Worm (Caenorhabditis elegans) whole organism, L4 larva: ENCODE results near the gene sra-13.

Experiments
- D1046.2 ChIP-seq: fragments of 200-800 bp; sonication (Bioruptor generic); IDR thresholded peaks from 2 replicates; pipeline ENCODE4 v1.3.6; 2022; ENCODE audit warnings: missing genetic modification characterization, missing compliant biosample characterization
- F44E2.7 ChIP-seq: fragments of 200-800 bp; sonication (Bioruptor generic); IDR thresholded peaks from 2 replicates; pipeline ENCODE4 v2.1.2; 2022; ENCODE audit warnings: missing genetic modification characterization, missing compliant biosample characterization
- T20F7.1 ChIP-seq: fragments of 200-800 bp; sonication (Bioruptor generic); optimal IDR thresholded peaks from 2 replicates; lab custom pipeline; 2018; ENCODE audit warnings: mild to moderate bottlenecking, missing genetic modification characterization, missing compliant biosample characterization
- Y48G9A.11 ChIP-seq: fragments of 200-800 bp; sonication (Bioruptor generic); IDR thresholded peaks from 2 replicates; pipeline ENCODE4 v1.3.6; 2022; ENCODE audit warnings: missing genetic modification reagents, missing genetic modification characterization, missing compliant biosample characterization
- Y75B8A.6 ChIP-seq: fragments of 200-800 bp; sonication (Bioruptor generic); IDR thresholded peaks from 2 replicates; pipeline ENCODE4 v1.3.6; 2022; ENCODE audit warnings: missing genetic modification reagents, missing genetic modification characterization, missing compliant biosample characterization
- aha-1 ChIP-seq: fragments of 150-350 bp; peaks from one replicate; lab custom pipeline; 2014; ENCODE audit warnings: missing biosample characterization, missing genetic modification characterization
- ama-1 ChIP-seq: fragments of 150-350 bp; optimal IDR thresholded peaks from 2 replicates; lab custom pipeline; 2014; ENCODE audit warnings: inconsistent platforms, mixed read lengths
- ceh-20 ChIP-seq: fragments of 200-800 bp; sonication (Bioruptor generic); IDR thresholded peaks from 2 replicates; pipeline ENCODE4 v1.3.6; 2022; ENCODE audit warnings: missing genetic modification reagents, missing genetic modification characterization, missing compliant biosample characterization
- ceh-32 ChIP-seq: sonication (generic microtip); optimal IDR thresholded peaks from 2 replicates; lab custom pipeline; 2016; ENCODE audit warnings: mild to moderate bottlenecking, missing genetic modification characterization, missing compliant biosample characterization; ENCODE audit not compliant: poor library complexity
- ceh-62 ChIP-seq: sonication (generic microtip); optimal IDR thresholded peaks from 2 replicates; lab custom pipeline; 2017; ENCODE audit warnings: missing biosample characterization, missing genetic modification characterization
- daf-8 ChIP-seq: fragments of 200-800 bp; sonication (Bioruptor generic); IDR thresholded peaks from 2 replicates; pipeline ENCODE4 v1.3.6; 2022; ENCODE audit warnings: missing genetic modification characterization, missing compliant biosample characterization
- dmd-6 ChIP-seq: fragments of 200-800 bp; sonication (Bioruptor generic); IDR thresholded peaks from 2 replicates; pipeline ENCODE4 v1.3.6; 2022; ENCODE audit warnings: missing genetic modification reagents, missing genetic modification characterization, missing compliant biosample characterization
- dve-1 ChIP-seq: sonication (generic microtip); optimal IDR thresholded peaks from 2 replicates; lab custom pipeline; 2017; ENCODE audit warnings: antibody characterized with exemption, mild to moderate bottlenecking, missing genetic modification characterization, missing compliant biosample characterization; ENCODE audit not compliant: insufficient read depth
- egl-43 ChIP-seq: fragments of 200-800 bp; sonication (Bioruptor generic); IDR thresholded peaks from 2 replicates; pipeline ENCODE4 v1.3.6; 2022; ENCODE audit warnings: missing genetic modification reagents, missing genetic modification characterization, missing compliant biosample characterization
- fos-1 ChIP-seq: fragments of 150-350 bp; optimal IDR thresholded peaks from 2 replicates; lab custom pipeline; 2014; ENCODE audit warnings: missing biosample characterization, missing genetic modification characterization
- hlh-30 ChIP-seq: sonication (generic microtip); optimal IDR thresholded peaks from 2 replicates; lab custom pipeline; 2017; ENCODE audit warnings: antibody characterized with exemption, mild to moderate bottlenecking, missing genetic modification characterization, missing compliant biosample characterization; ENCODE audit not compliant: insufficient read depth
- lim-7 ChIP-seq: fragments of 200-800 bp; sonication (Bioruptor generic); IDR thresholded peaks from 2 replicates; pipeline ENCODE4 v1.3.6; 2022; ENCODE audit warnings: missing genetic modification characterization, missing compliant biosample characterization
- lin-1 ChIP-seq: fragments of 200-800 bp; sonication (Bioruptor generic); IDR thresholded peaks from 2 replicates; pipeline ENCODE4 v1.3.6; 2022; ENCODE audit warnings: missing genetic modification reagents, missing genetic modification characterization, missing compliant biosample characterization
- lin-38 ChIP-seq: fragments of 200-800 bp; sonication (Bioruptor generic); IDR thresholded peaks from 2 replicates; pipeline ENCODE4 v1.3.6; 2022; ENCODE audit warnings: missing genetic modification reagents, missing genetic modification characterization, missing compliant biosample characterization
- lin-39 ChIP-seq: fragments of 150-350 bp; optimal IDR thresholded peaks from 2 replicates; lab custom pipeline; 2014; ENCODE audit warnings: missing biosample characterization, missing genetic modification reagents, missing genetic modification characterization
- lir-3 ChIP-seq: sonication (generic microtip); optimal IDR thresholded peaks from 2 replicates; lab custom pipeline; 2016; ENCODE audit warnings: mild to moderate bottlenecking, missing genetic modification characterization, missing compliant biosample characterization
- lsy-2 ChIP-seq, 2 experiments: fragments of 150-350 bp in 1 of 2; sonication (generic microtip) in 1 of 2; optimal IDR thresholded peaks; 2 replicates each; lab custom pipeline; 2014 to 2017; ENCODE audit warnings: missing biosample characterization in 2 of 2, missing genetic modification characterization in 2 of 2
- madf-5 ChIP-seq, 2 experiments: fragments of 200-800 bp; sonication (Bioruptor generic); IDR thresholded peaks; 2 replicates each; pipeline ENCODE4 v1.3.6; 2022; ENCODE audit warnings: missing compliant biosample characterization in 2 of 2, missing genetic modification characterization in 2 of 2
- nhr-237 ChIP-seq: sonication (generic microtip); optimal IDR thresholded peaks from 2 replicates; lab custom pipeline; 2017; ENCODE audit warnings: missing biosample characterization, missing genetic modification characterization
- nhr-28 ChIP-seq: fragments of 150-350 bp; optimal IDR thresholded peaks from 2 replicates; lab custom pipeline; 2014; ENCODE audit warnings: missing biosample characterization, missing genetic modification characterization
- nhr-42 ChIP-seq: fragments of 200-800 bp; sonication (Bioruptor generic); IDR thresholded peaks from 2 replicates; pipeline ENCODE4 v1.3.6; 2022; ENCODE audit warnings: missing genetic modification characterization, missing compliant biosample characterization
- nhr-76 ChIP-seq: fragments of 150-350 bp; optimal IDR thresholded peaks from 2 replicates; lab custom pipeline; 2014; ENCODE audit warnings: missing biosample characterization, missing genetic modification characterization
- nhr-77 ChIP-seq: fragments of 150-350 bp; optimal IDR thresholded peaks from 2 replicates; lab custom pipeline; 2014; ENCODE audit warnings: missing biosample characterization, missing genetic modification characterization
- pqm-1 ChIP-seq: sonication (generic microtip); optimal IDR thresholded peaks from 2 replicates; lab custom pipeline; 2017; ENCODE audit warnings: missing biosample characterization, missing genetic modification characterization
- rbr-2 ChIP-seq: sonication (generic microtip); optimal IDR thresholded peaks from 2 replicates; lab custom pipeline; 2016; ENCODE audit warnings: missing genotype, missing genetic modification characterization, missing compliant biosample characterization
- sdz-12 ChIP-seq: fragments of 200-800 bp; sonication (Bioruptor generic); optimal IDR thresholded peaks from 2 replicates; lab custom pipeline; 2018; ENCODE audit warnings: mild to moderate bottlenecking, missing genetic modification characterization, missing compliant biosample characterization
- set-16 ChIP-seq: fragments of 200-800 bp; sonication (Bioruptor generic); IDR thresholded peaks from 2 replicates; pipeline ENCODE4 v1.3.6; 2022; ENCODE audit warnings: missing genetic modification reagents, missing genetic modification characterization, missing compliant biosample characterization
- skn-1 ChIP-seq: fragments of 150-350 bp; optimal IDR thresholded peaks from 2 replicates; lab custom pipeline; 2014; ENCODE audit warnings: missing biosample characterization, missing genetic modification characterization
- snpc-4 ChIP-seq: fragments of 150-350 bp; optimal IDR thresholded peaks from 2 replicates; lab custom pipeline; 2014; ENCODE audit warnings: missing biosample characterization, missing genetic modification characterization
- spr-1 ChIP-seq: sonication (generic microtip); optimal IDR thresholded peaks from 2 replicates; lab custom pipeline; 2016; ENCODE audit warnings: mild to moderate bottlenecking, missing genetic modification characterization, missing compliant biosample characterization
- unc-62 ChIP-seq, 3 experiments: fragments of 150-350 bp in 1 of 3; sonication (generic microtip); optimal IDR thresholded peaks in 2 of 3; peaks in 1 of 3; 1 replicate in 1 of 3; 2 replicates in 2 of 3; lab custom pipeline; 2014 to 2017; ENCODE audit warnings: missing biosample characterization in 3 of 3, missing genetic modification characterization in 3 of 3, missing genetic modification reagents in 3 of 3, missing genotype in 1 of 3

The sra-13 gene

ce11 chrII:8399064-8399463 is 8.4 kb upstream of the sra-13 start, which contains the start of gene dod-23:
Gene dod-23 (minus strand): TSS chrII:8399164.
- 0 out of 2 replicates have a peak, but pooled peaks have one; percentile 18 for TF ChIP-seq dmd-6 (GFP tag; lab: Robert Waterston, UW)
- TF ChIP-seq nhr-237 (tag; lab: Kevin White, UChicago) = no peak

- peak; percentile 47 for TF ChIP-seq nhr-28 (tag; lab: Kevin White, UChicago)
- peak; percentile 20 for TF ChIP-seq dve-1 (tag; lab: Kevin White, UChicago)
- peak in 1 of 2 experiments; percentile 63 for TF ChIP-seq unc-62 (GFP tag; optimal IDR thresholded peaks at IDR 0.05 in 1 of 2; lab: Kevin White, UChicago)
- TF ChIP-seq unc-62 (tag; optimal IDR thresholded peaks at IDR 0.05; lab: Kevin White, UChicago) = no peak
- TF ChIP-seq daf-8 (GFP tag; lab: Robert Waterston, UW) = no peak
- peak; percentile 84 for TF ChIP-seq pqm-1 (tag; lab: Kevin White, UChicago)
- TF ChIP-seq T20F7.1 (GFP tag; lab: Kevin White, UChicago) = peak; percentile 38
- no peak for TF ChIP-seq nhr-42 (GFP tag; lab: Robert Waterston, UW)
- no peak for TF ChIP-seq madf-5 (GFP tag; IDR thresholded peaks at IDR 0.05; lab: Robert Waterston, UW)
Measured at ce11 chrII:8399997-8400396, 7.5 kb upstream of the sra-13 start.

ce11 chrII:8404748-8405147 is 2.7 kb upstream of the sra-13 start, which contains the start of gene skpo-1:
Gene skpo-1 (minus strand): TSS chrII:8404848.
- TF ChIP-seq F44E2.7 (GFP tag; lab: Robert Waterston, UW) (no peak), ceh-62 (tag; lab: Kevin White, UChicago) (no peak), lin-1 (no peak), D1046.2 (no peak), lin-39 (tag; lab: Kevin White, UChicago) (no peak), hlh-30 (tag; lab: Kevin White, UChicago) (no peak), rbr-2 (tag; lab: Kevin White, UChicago) (no peak), set-16 (no peak), lir-3 (tag; lab: Kevin White, UChicago) (no peak), nhr-77 (tag; lab: Kevin White, UChicago) (no peak), Y75B8A.6 (no peak), lsy-2 (tag; optimal IDR thresholded peaks at IDR 0.05; lab: Kevin White, UChicago) (no peak), egl-43 (GFP tag; lab: Robert Waterston, UW) (no peak), pqm-1 (tag; lab: Kevin White, UChicago) (no peak), aha-1 (tag; lab: Kevin White, UChicago) (no peak)

- TF ChIP-seq F44E2.7 (GFP tag; lab: Robert Waterston, UW) (no peak), spr-1 (tag; lab: Kevin White, UChicago) (no peak), ceh-32 (tag; lab: Kevin White, UChicago) (no peak), ceh-20 (GFP tag; lab: Robert Waterston, UW) (no peak), lim-7 (GFP tag; lab: Robert Waterston, UW) (no peak), fos-1 (tag; lab: Kevin White, UChicago) (no peak), snpc-4 (no peak), nhr-76 (tag; lab: Kevin White, UChicago) (no peak), skn-1 (tag; lab: Kevin White, UChicago) (no peak), ama-1 (lab: Kevin White, UChicago) (no peak), Y48G9A.11 (GFP tag; lab: Robert Waterston, UW) (no peak), lin-38 (GFP tag; lab: Robert Waterston, UW) (no peak), rbr-2 (tag; lab: Kevin White, UChicago) (no peak), sdz-12 (no peak)
Measured at ce11 chrII:8405303-8405702, 2.2 kb upstream of the sra-13 start, which contains the start of gene ubc-24. Gene ubc-24 (plus strand): TSS chrII:8405603.
